Fruit fly (Drosophila melanogaster): ENCODE data around the gene Ahcy.

Ahcy gene

dm6 chrX:15441245-15441644 is 8.8 kb upstream of the Ahcy start, which contains the start of gene Cngl:
TSS of gene Cngl (minus strand) at chrX:15441252.
- TF ChIP-seq nom (GFP tag; optimal IDR thresholded peaks at IDR 0.05) (no peak), Dad (GFP tag; optimal IDR thresholded peaks at IDR 0.05) (no peak), pros (GFP tag; optimal IDR thresholded peaks at IDR 0.05) (no peak), insv (GFP tag; optimal IDR thresholded peaks at IDR 0.05) (no peak), lilli (GFP tag; optimal IDR thresholded peaks at IDR 0.05) (no peak), Chrac-16 (GFP tag; optimal IDR thresholded peaks at IDR 0.05) (no peak), CG7556 (GFP tag; optimal IDR thresholded peaks at IDR 0.05) (no peak), CG18619 (GFP tag; optimal IDR thresholded peaks at IDR 0.05) (no peak), Dip3 (GFP tag; optimal IDR thresholded peaks at IDR 0.05) (no peak), CG14860 (GFP tag; IDR thresholded peaks at IDR 0.05; ENCODE audit: partially characterized antibody) (no peak), CG18599 (GFP tag; optimal IDR thresholded peaks at IDR 0.05) (peak; percentile 12), Myb (GFP tag; optimal IDR thresholded peaks at IDR 0.05) (no peak), CG10543 (GFP tag; optimal IDR thresholded peaks at IDR 0.05) (peak; percentile 86), CG31365 (tag; optimal IDR thresholded peaks at IDR 0.05) (no peak), zfh1 (GFP tag; IDR thresholded peaks at IDR 0.05) (no peak), CoRest (tag; optimal IDR thresholded peaks at IDR 0.05) (no peak), CG8359 (GFP tag; optimal IDR thresholded peaks at IDR 0.05; ENCODE audit: borderline replicate concordance) (no peak), Deaf1 (tag; optimal IDR thresholded peaks at IDR 0.05) (peak; percentile 98), pum (GFP tag; optimal IDR thresholded peaks at IDR 0.05) (no peak), cas (GFP tag; IDR thresholded peaks at IDR 0.05) (no peak), gfzf (GFP tag; optimal IDR thresholded peaks at IDR 0.05) (no peak), Dfd (GFP tag; optimal IDR thresholded peaks at IDR 0.05) (no peak), B-H2 (GFP tag; optimal IDR thresholded peaks at IDR 0.05) (no peak), CG17385 (GFP tag; optimal IDR thresholded peaks at IDR 0.05) (no peak), CG18764 (GFP tag; optimal IDR thresholded peaks at IDR 0.05) (no peak), Lim3 (GFP tag; IDR thresholded peaks at IDR 0.05) (no peak), CG9876 (GFP tag; optimal IDR thresholded peaks at IDR 0.05) (no peak), Rx (GFP tag; IDR thresholded peaks at IDR 0.05) (no peak), abd-A (tag; optimal IDR thresholded peaks at IDR 0.05) (peak; percentile 83), gro (GFP tag; optimal IDR thresholded peaks at IDR 0.05) (no peak), CG10147 (GFP tag; optimal IDR thresholded peaks at IDR 0.05) (no peak), MTF-1 (GFP tag; optimal IDR thresholded peaks at IDR 0.05; ENCODE audit: borderline replicate concordance) (no peak), dmrt99B (tag; optimal IDR thresholded peaks at IDR 0.05) (no peak), vvl (GFP tag; IDR thresholded peaks at IDR 0.05) (no peak), CG11560 (tag; IDR thresholded peaks at IDR 0.05) (no peak), CG13894 (tag; optimal IDR thresholded peaks at IDR 0.05) (peak; percentile 70), sqz (GFP tag; optimal IDR thresholded peaks at IDR 0.05) (no peak), BtbVII (GFP tag; optimal IDR thresholded peaks at IDR 0.05) (no peak), Poxn (GFP tag; IDR thresholded peaks at IDR 0.05) (no peak), Hmr (GFP tag; optimal IDR thresholded peaks at IDR 0.05) (no peak), CG10565 (GFP tag; optimal IDR thresholded peaks at IDR 0.05) (no peak), ranshi (GFP tag; IDR thresholded peaks at IDR 0.05) (no peak), ham (GFP tag; IDR thresholded peaks at IDR 0.05) (no peak), Aef1 (GFP tag; IDR thresholded peaks at IDR 0.05) (no peak), CG15601 (tag; optimal IDR thresholded peaks at IDR 0.05) (no peak), CG8290 (GFP tag; optimal IDR thresholded peaks at IDR 0.05) (no peak), CG8290 (tag; optimal IDR thresholded peaks at IDR 0.05) (peak in 1 of 2 experiments; percentile 19), trem (tag; optimal IDR thresholded peaks at IDR 0.05) (no peak), CG7987 (GFP tag; optimal IDR thresholded peaks at IDR 0.05) (no peak), fd64A (GFP tag; optimal IDR thresholded peaks at IDR 0.05) (no peak), CG5245 (GFP tag; optimal IDR thresholded peaks at IDR 0.05) (no peak), CG2199 (GFP tag; IDR thresholded peaks at IDR 0.05) (no peak)
